Worm (Caenorhabditis elegans): ENCODE measurements around the gene C05D12.1.

DNA sequence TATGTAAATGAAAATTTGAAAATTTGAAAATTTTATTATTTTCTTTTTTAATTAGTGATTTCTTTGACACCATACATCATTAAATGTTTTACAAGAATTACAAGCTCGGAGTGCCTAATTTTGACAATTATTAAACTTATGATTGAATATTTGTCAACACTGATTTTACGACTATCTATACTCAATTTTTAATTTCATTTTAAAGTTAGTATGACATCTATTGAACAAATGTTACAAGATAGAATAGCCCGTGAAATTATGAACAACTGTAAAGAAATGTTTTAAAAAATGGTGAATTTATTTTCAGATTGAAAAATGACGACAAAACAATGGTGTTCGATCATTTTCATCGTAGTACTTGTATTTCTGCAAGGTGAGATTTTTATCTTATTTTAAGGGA lies 2.4 kb upstream of the C05D12.1 start, which contains the start of gene C05D12.2:
- no peak for TF ChIP-seq npax-4 (tag; optimal IDR thresholded peaks at IDR 0.05)
- no peak for TF ChIP-seq dve-1 (tag; optimal IDR thresholded peaks at IDR 0.05)
- no peak for TF ChIP-seq tbx-2 (tag; optimal IDR thresholded peaks at IDR 0.05)
- no peak for TF ChIP-seq ceh-9 (tag; optimal IDR thresholded peaks at IDR 0.05)
- TF ChIP-seq unc-3 (GFP tag; conservative IDR thresholded peaks at IDR 0.05): no peak
- no peak for TF ChIP-seq unc-3 (tag; optimal IDR thresholded peaks at IDR 0.05)
- no peak for TF ChIP-seq fax-1 (tag; optimal IDR thresholded peaks at IDR 0.05)
- no peak for TF ChIP-seq che-1 (tag; optimal IDR thresholded peaks at IDR 0.05)
- no peak for TF ChIP-seq ama-1 (optimal IDR thresholded peaks at IDR 0.05)
- no peak for TF ChIP-seq gmeb-2 (tag; optimal IDR thresholded peaks at IDR 0.05)
